Worm (Caenorhabditis elegans): ENCODE measurements around the gene R08E5.1.
A peak's percentile ranks its signal among the peaks of the same experiment; 100 is the strongest.

The R08E5.1 gene

DNA sequence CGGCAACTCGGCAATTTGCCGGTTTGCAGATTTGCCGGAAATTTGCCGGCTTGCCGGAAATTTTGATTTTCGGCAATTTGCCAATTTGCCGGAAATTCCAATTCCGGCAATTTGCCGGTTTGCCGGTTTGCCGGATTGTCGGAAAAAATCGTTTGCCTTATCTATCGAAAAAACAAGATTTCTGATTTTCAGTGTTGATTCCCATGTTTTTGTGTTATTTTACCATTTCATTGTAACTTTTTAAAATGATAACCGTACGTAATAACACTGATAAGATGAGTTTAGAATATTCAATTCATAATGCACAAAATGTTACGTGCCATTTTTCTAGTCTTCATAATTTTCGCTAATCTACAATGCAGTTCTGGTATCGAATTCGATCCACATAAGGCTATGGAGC lies 10.5 kb downstream of the R08E5.1 start, which contains the start of gene oac-55:
Gene oac-55 (plus strand): TSS at position 301 of the 400 bp plus-strand sequence.
- TF ChIP-seq sea-1 (GFP tag; conservative IDR thresholded peaks at IDR 0.05) (no peak), tbx-11 (GFP tag; IDR thresholded peaks at IDR 0.05) (no peak), tbx-37 (GFP tag; conservative IDR thresholded peaks at IDR 0.05) (no peak), ceh-13 (GFP tag; optimal IDR thresholded peaks at IDR 0.05) (no peak), aly-1 (tag; optimal IDR thresholded peaks at IDR 0.05) (no peak), scrt-1 (GFP tag; IDR thresholded peaks at IDR 0.05) (no peak), ceh-36 (tag; optimal IDR thresholded peaks at IDR 0.05) (no peak), flt-1 (GFP tag; IDR thresholded peaks at IDR 0.05) (no peak), tra-4 (tag; optimal IDR thresholded peaks at IDR 0.05) (no peak), pes-1 (GFP tag; IDR thresholded peaks at IDR 0.05) (no peak), hmg-4 (GFP tag; optimal IDR thresholded peaks at IDR 0.05) (no peak)

DNA sequence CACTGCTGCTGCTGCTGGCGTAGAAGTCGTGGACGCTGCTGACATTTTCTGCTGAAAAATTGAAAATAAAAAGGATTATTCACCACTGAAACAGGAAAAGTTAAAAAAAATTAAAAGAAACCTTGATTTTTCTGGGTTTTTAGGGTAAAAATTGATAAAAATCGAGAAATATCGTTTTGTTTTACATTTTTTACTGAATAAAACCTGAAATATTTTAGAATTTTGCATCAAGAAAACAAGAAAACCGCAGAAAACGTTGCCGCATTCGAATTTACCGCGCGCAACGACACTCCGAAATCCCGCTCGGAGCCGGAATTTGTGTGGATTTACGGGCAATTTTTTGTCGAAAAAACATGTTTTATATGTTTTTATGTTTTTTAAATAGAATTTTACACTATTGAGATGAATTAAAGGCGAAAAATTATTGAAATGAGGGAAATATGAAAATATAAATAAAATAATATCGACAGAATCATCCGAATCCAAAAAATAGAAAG lies 11.9 kb downstream of the R08E5.1 start, which contains the start of gene chk-1:
Gene chk-1 (minus strand): TSS at position 51 of the 497 bp plus-strand sequence.
- TF ChIP-seq F13C5.2 (tag; optimal IDR thresholded peaks at IDR 0.05) (peak; percentile 14), hnd-1 (tag; optimal IDR thresholded peaks at IDR 0.05) (no peak)

DNA sequence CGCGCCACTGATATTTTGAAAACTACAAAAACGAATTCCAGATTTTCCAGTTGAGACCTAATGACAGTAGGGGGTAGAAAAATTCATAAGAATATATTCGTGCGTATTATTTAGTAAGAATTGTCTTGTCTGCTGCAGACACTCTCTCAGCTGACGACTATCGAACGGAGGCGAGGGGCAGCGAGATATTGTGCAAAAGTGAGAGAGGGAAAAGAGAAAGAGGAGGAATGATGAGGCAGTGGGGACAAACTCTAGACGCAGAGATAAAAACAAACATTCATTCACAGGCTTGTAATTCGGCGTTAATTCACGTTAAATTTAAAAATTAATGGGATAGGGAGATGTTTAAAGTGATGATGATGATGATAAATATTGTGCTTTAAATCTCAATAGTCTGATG lies 14.4 kb downstream of the R08E5.1 start, which contains the start of gene gid-7:
Gene gid-7 (minus strand): TSS at position 188 of the 400 bp plus-strand sequence.
- TF ChIP-seq ceh-36 (tag; optimal IDR thresholded peaks at IDR 0.05): no peak

DNA sequence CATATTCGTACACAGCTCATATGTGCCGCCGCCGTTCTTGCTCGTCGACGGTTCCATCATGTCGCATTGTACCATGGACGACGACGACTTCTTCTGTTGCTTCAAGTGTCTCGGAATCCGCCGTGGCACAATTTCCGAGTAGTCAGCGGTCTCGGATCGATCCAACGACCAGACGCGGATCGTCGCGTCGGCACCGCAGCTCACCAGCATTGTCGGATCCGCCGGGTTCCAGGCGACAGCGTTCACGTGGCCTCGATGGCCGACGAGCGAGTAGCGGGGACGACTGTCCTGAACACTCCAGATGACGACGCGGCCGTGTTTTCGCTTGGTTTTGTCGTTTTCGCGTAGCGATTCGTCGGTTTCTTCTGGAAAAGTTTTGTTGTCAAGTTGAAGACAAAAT lies 21.0 kb downstream of the R08E5.1 start:
- no peak for TF ChIP-seq pes-1 (GFP tag; IDR thresholded peaks at IDR 0.05)
- no peak for TF ChIP-seq ceh-36 (tag; optimal IDR thresholded peaks at IDR 0.05)
- no peak for TF ChIP-seq hmg-4 (GFP tag; optimal IDR thresholded peaks at IDR 0.05)
- no peak for TF ChIP-seq aly-1 (tag; optimal IDR thresholded peaks at IDR 0.05)
- TF ChIP-seq F13C5.2 (tag; optimal IDR thresholded peaks at IDR 0.05): no peak
- TF ChIP-seq B0310.2 (tag; optimal IDR thresholded peaks at IDR 0.05): no peak
- TF ChIP-seq ets-7 (tag; optimal IDR thresholded peaks at IDR 0.05): no peak
- no peak for TF ChIP-seq tra-4 (tag; optimal IDR thresholded peaks at IDR 0.05)
- TF ChIP-seq ama-1 (optimal IDR thresholded peaks at IDR 0.05): no peak

DNA sequence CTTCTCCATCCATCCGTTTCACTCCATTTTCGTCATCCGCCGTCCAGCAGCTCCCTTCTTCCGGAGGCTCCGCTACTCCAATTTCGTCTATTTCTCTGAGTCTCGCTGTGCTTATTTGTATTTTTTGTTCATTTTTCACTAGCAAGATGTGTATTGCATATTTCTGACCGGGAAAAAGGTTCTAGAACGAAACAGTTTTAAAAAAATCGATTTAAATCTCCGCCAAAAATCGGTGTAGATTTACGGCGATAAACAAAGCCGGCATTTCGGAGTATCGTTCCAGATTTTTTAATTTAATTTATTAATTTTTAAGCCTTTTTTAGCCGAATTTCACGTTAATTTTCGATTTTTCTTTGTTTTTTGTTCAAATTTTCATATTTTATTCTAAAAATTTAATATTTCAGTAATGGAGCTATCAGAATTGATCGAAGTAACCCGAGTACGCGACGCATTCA lies 28.1 kb downstream of the R08E5.1 start, which contains the start of gene mtm-9:
Gene mtm-9 (plus strand): TSS at position 405 of the 455 bp plus-strand sequence.
- no peak for TF ChIP-seq ceh-36 (tag; optimal IDR thresholded peaks at IDR 0.05)

DNA sequence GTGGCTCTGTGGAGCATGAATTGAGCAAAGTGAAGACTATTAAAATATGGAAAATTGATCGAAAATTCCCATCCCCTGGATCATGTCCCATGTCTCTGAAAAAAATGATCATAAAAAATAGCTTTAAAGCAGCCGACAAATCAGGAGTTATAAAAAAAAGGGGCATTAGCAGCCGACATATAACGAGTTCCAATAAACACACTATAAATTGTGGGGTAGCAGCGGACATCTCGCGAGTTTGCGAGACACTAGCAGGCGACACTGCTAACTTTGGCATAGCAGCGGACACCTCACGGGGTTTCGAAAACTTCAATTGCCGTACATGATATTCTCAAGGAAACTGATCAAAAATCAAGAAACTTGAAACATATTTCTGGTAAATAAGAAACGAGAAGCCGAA lies 32.0 kb downstream of the R08E5.1 start, which contains the start of gene hpo-36:
Gene hpo-36 (minus strand): TSS at position 101 of the 400 bp plus-strand sequence.
- TF ChIP-seq ceh-36 (tag; optimal IDR thresholded peaks at IDR 0.05) (no peak), ama-1 (optimal IDR thresholded peaks at IDR 0.05) (no peak), aly-1 (tag; optimal IDR thresholded peaks at IDR 0.05) (no peak), ceh-13 (GFP tag; optimal IDR thresholded peaks at IDR 0.05) (no peak), flt-1 (GFP tag; IDR thresholded peaks at IDR 0.05) (no peak), hnd-1 (tag; optimal IDR thresholded peaks at IDR 0.05) (no peak), sea-1 (GFP tag; conservative IDR thresholded peaks at IDR 0.05) (no peak), tbx-37 (GFP tag; conservative IDR thresholded peaks at IDR 0.05) (no peak), F13C5.2 (tag; optimal IDR thresholded peaks at IDR 0.05) (no peak), tra-4 (tag; optimal IDR thresholded peaks at IDR 0.05) (no peak), hmg-4 (GFP tag; optimal IDR thresholded peaks at IDR 0.05) (no peak), scrt-1 (GFP tag; IDR thresholded peaks at IDR 0.05) (no peak), ets-7 (tag; optimal IDR thresholded peaks at IDR 0.05) (no peak), pes-1 (GFP tag; IDR thresholded peaks at IDR 0.05) (no peak), hmbx-1 (tag; optimal IDR thresholded peaks at IDR 0.05) (no peak), tbx-11 (GFP tag; IDR thresholded peaks at IDR 0.05) (no peak), B0310.2 (tag; optimal IDR thresholded peaks at IDR 0.05) (no peak)

DNA sequence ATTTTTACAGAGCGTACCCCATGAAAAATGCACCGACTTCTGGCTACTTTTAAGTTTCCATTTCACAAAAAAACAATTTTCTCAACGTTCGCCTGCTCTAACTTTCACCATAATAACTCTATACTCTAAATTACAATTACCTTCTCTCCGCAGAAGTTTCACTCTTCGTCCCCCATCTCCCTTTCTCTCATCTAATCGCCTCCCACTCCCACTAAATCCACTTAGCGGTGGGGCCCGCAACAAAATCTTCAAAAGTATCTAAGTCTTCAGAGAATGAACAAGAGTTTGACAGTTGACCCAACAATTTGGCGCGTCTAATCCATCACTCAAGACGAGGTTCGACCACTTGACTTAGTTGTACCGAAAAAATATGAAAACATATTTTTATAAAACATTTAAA lies 32.9 kb downstream of the R08E5.1 start:
- TF ChIP-seq B0310.2 (tag; optimal IDR thresholded peaks at IDR 0.05) (no peak), aly-1 (tag; optimal IDR thresholded peaks at IDR 0.05) (no peak), flt-1 (GFP tag; IDR thresholded peaks at IDR 0.05) (no peak), F13C5.2 (tag; optimal IDR thresholded peaks at IDR 0.05) (no peak), pes-1 (GFP tag; IDR thresholded peaks at IDR 0.05) (no peak), scrt-1 (GFP tag; IDR thresholded peaks at IDR 0.05) (no peak), ceh-36 (tag; optimal IDR thresholded peaks at IDR 0.05) (no peak), ets-7 (tag; optimal IDR thresholded peaks at IDR 0.05) (no peak), hmg-4 (GFP tag; optimal IDR thresholded peaks at IDR 0.05) (no peak), tra-4 (tag; optimal IDR thresholded peaks at IDR 0.05) (no peak), hnd-1 (tag; optimal IDR thresholded peaks at IDR 0.05) (no peak), sea-1 (GFP tag; conservative IDR thresholded peaks at IDR 0.05) (no peak), tbx-37 (GFP tag; conservative IDR thresholded peaks at IDR 0.05) (no peak), hmbx-1 (tag; optimal IDR thresholded peaks at IDR 0.05) (no peak), tbx-11 (GFP tag; IDR thresholded peaks at IDR 0.05) (no peak), ama-1 (optimal IDR thresholded peaks at IDR 0.05) (no peak), ceh-13 (GFP tag; optimal IDR thresholded peaks at IDR 0.05) (no peak)

DNA sequence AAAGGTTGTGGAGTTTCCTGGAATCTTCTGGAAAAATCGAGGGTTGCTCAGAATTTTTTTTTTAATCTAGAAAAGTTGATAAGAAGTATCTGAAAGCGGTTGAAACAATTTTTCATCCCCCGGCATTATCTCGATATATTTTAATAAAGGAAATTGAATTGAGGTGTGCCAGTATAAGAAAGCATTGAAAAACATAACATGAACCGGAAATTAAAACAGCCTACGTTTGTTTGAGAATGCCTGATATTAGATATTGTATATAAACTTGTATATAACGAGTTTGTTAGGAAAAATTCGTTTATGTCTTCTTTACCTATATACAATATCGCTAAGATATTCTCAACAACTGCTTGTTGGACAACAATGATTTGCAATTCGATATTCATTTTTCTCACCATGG lies 46.5 kb downstream of the R08E5.1 start, which contains the start of gene str-30:
Gene str-30 (plus strand): TSS at position 301 of the 400 bp plus-strand sequence.
- no peak for TF ChIP-seq hmbx-1 (tag; optimal IDR thresholded peaks at IDR 0.05)
- TF ChIP-seq ceh-13 (GFP tag; optimal IDR thresholded peaks at IDR 0.05): no peak
- no peak for TF ChIP-seq B0310.2 (tag; optimal IDR thresholded peaks at IDR 0.05)
- TF ChIP-seq ama-1 (optimal IDR thresholded peaks at IDR 0.05): no peak
- no peak for TF ChIP-seq ets-7 (tag; optimal IDR thresholded peaks at IDR 0.05)
- TF ChIP-seq tbx-11 (GFP tag; IDR thresholded peaks at IDR 0.05): no peak
- no peak for TF ChIP-seq pes-1 (GFP tag; IDR thresholded peaks at IDR 0.05)
- no peak for TF ChIP-seq tbx-37 (GFP tag; conservative IDR thresholded peaks at IDR 0.05)
- TF ChIP-seq scrt-1 (GFP tag; IDR thresholded peaks at IDR 0.05): no peak
- no peak for TF ChIP-seq F13C5.2 (tag; optimal IDR thresholded peaks at IDR 0.05)
- no peak for TF ChIP-seq flt-1 (GFP tag; IDR thresholded peaks at IDR 0.05)
- no peak for TF ChIP-seq ceh-36 (tag; optimal IDR thresholded peaks at IDR 0.05)
- TF ChIP-seq tra-4 (tag; optimal IDR thresholded peaks at IDR 0.05): no peak
- no peak for TF ChIP-seq aly-1 (tag; optimal IDR thresholded peaks at IDR 0.05)
- no peak for TF ChIP-seq sea-1 (GFP tag; conservative IDR thresholded peaks at IDR 0.05)
- TF ChIP-seq hmg-4 (GFP tag; optimal IDR thresholded peaks at IDR 0.05): no peak
- no peak for TF ChIP-seq hnd-1 (tag; optimal IDR thresholded peaks at IDR 0.05)

Measured in whole organism, early embryonic.